Fruit fly (Drosophila melanogaster) whole organism, embryonic: ENCODE measurements around the gene CG13476.

Experiments used
- Aef1 ChIP-seq: fragments of 200-800 bp; sonication (Bioruptor generic); IDR thresholded peaks from 3 replicates; pipeline ENCODE4 v1.3.6; 2022; ENCODE audit warnings: missing biosample characterization, missing genetic modification characterization
- Antp ChIP-seq: fragments of 200-800 bp; sonication (Bioruptor generic); optimal IDR thresholded peaks from 3 replicates; lab custom pipeline; 2016; ENCODE audit warnings: missing biosample characterization, missing genetic modification characterization
- CG11504 ChIP-seq: fragments of 200-800 bp; sonication (Bioruptor generic); optimal IDR thresholded peaks from 3 replicates; lab custom pipeline; 2019; ENCODE audit warnings: missing biosample characterization, mild to moderate bottlenecking, missing genetic modification characterization, moderate library complexity
- CG12104 ChIP-seq: fragments of 200-800 bp; sonication (Bioruptor generic); optimal IDR thresholded peaks from 3 replicates; lab custom pipeline; 2016; ENCODE audit warnings: missing biosample characterization, missing genetic modification characterization
- CG12155 ChIP-seq: fragments of 200-800 bp; sonication (Bioruptor generic); optimal IDR thresholded peaks from 3 replicates; lab custom pipeline; 2016; ENCODE audit warnings: missing biosample characterization, missing genetic modification characterization
- CG13894 ChIP-seq: fragments of 200-800 bp; sonication (Bioruptor generic); optimal IDR thresholded peaks from 3 replicates; lab custom pipeline; 2018; ENCODE audit warnings: missing biosample characterization, mild to moderate bottlenecking, missing genetic modification characterization, moderate library complexity
- CG14441 ChIP-seq: fragments of 200-800 bp; sonication (Bioruptor generic); IDR thresholded peaks from 2 replicates; pipeline ENCODE4 v1.3.6; 2022; ENCODE audit warnings: missing biosample characterization, missing genetic modification characterization
- CG17802 ChIP-seq: fragments of 200-800 bp; sonication (Bioruptor generic); optimal IDR thresholded peaks from 2 replicates; lab custom pipeline; 2018; ENCODE audit warnings: missing biosample characterization, mild to moderate bottlenecking, missing genetic modification characterization, moderate library complexity
- CG30403 ChIP-seq: fragments of 200-800 bp; sonication (Bioruptor generic); optimal IDR thresholded peaks from 3 replicates; lab custom pipeline; 2016; ENCODE audit warnings: missing biosample characterization, missing genetic modification characterization
- CG31224 ChIP-seq: fragments of 200-800 bp; sonication (Bioruptor generic); IDR thresholded peaks from 2 replicates; pipeline ENCODE4 v1.3.6; 2022; ENCODE audit warnings: missing biosample characterization, missing genetic modification characterization
- CG43689 ChIP-seq: fragments of 200-800 bp; sonication (Bioruptor generic); IDR thresholded peaks from 2 replicates; pipeline ENCODE4 v1.3.6; 2022; ENCODE audit warnings: missing biosample characterization, missing genetic modification characterization
- CG4854 ChIP-seq: fragments of 200-800 bp; sonication (Bioruptor generic); optimal IDR thresholded peaks from 2 replicates; lab custom pipeline; 2016; ENCODE audit warnings: missing biosample characterization, missing genetic modification characterization, inconsistent platforms
- CG7786 ChIP-seq: fragments of 200-800 bp; sonication (Bioruptor generic); optimal IDR thresholded peaks from 2 replicates; lab custom pipeline; 2016; ENCODE audit warnings: missing biosample characterization, missing genetic modification characterization
- CG7987 ChIP-seq: fragments of 200-800 bp; sonication (Bioruptor generic); optimal IDR thresholded peaks from 2 replicates; lab custom pipeline; 2018; ENCODE audit warnings: missing biosample characterization, mild to moderate bottlenecking, missing genetic modification characterization, moderate library complexity
- CG8388 ChIP-seq: fragments of 200-800 bp; sonication (Bioruptor generic); optimal IDR thresholded peaks from 2 replicates; lab custom pipeline; 2019; ENCODE audit warnings: missing biosample characterization, mild to moderate bottlenecking, missing genetic modification characterization, moderate library complexity
- Chrac-16 ChIP-seq: fragments of 200-800 bp; sonication (Bioruptor generic); optimal IDR thresholded peaks from 3 replicates; lab custom pipeline; 2016; ENCODE audit warnings: missing biosample characterization, missing genetic modification characterization
- Dek ChIP-seq: fragments of 200-800 bp; sonication (Bioruptor generic); optimal IDR thresholded peaks from 3 replicates; lab custom pipeline; 2019; ENCODE audit warnings: missing biosample characterization, mild to moderate bottlenecking, missing genetic modification characterization, moderate library complexity
- Dip3 ChIP-seq: fragments of 200-800 bp; sonication (Bioruptor generic); optimal IDR thresholded peaks from 3 replicates; lab custom pipeline; 2016; ENCODE audit warnings: missing biosample characterization, missing genetic modification characterization
- Ets65A ChIP-seq: fragments of 200-800 bp; sonication (Bioruptor generic); peaks from one replicate; lab custom pipeline; 2016; ENCODE audit warnings: missing biosample characterization, missing genetic modification characterization
- HHEX ChIP-seq: fragments of 200-800 bp; sonication (Bioruptor generic); optimal IDR thresholded peaks from 3 replicates; lab custom pipeline; 2017; ENCODE audit warnings: missing biosample characterization, mild to moderate bottlenecking, missing genetic modification characterization, missing genetic modification reagents
- Lim3 ChIP-seq: fragments of 200-800 bp; sonication (Bioruptor generic); IDR thresholded peaks from 2 replicates; pipeline ENCODE4 v1.3.6; 2022; ENCODE audit warnings: missing biosample characterization, missing genetic modification characterization
- MTF-1 ChIP-seq: fragments of 200-800 bp; sonication (Bioruptor generic); optimal IDR thresholded peaks from 2 replicates; lab custom pipeline; 2018; ENCODE audit warnings: missing biosample characterization, mild to moderate bottlenecking, missing genetic modification characterization, borderline replicate concordance
- Optix ChIP-seq: fragments of 200-800 bp; sonication (Bioruptor generic); IDR thresholded peaks from 3 replicates; pipeline ENCODE4 v1.3.6; 2022; ENCODE audit warnings: missing biosample characterization, missing genetic modification characterization
- Sox100B ChIP-seq: fragments of 200-800 bp; sonication (Bioruptor generic); optimal IDR thresholded peaks from 3 replicates; lab custom pipeline; 2018; ENCODE audit warnings: missing biosample characterization, mild to moderate bottlenecking, missing genetic modification characterization
- TFAM ChIP-seq: fragments of 200-800 bp; sonication (Bioruptor generic); optimal IDR thresholded peaks from 2 replicates; lab custom pipeline; 2017; ENCODE audit warnings: missing biosample characterization, missing genetic modification characterization, inconsistent platforms
- Tbp ChIP-seq: fragments of >200 bp; optimal IDR thresholded peaks from 2 replicates; lab custom pipeline; 2018; ENCODE audit warnings: missing biosample characterization, missing genetic modification characterization
- Trl ChIP-seq, 3 experiments: fragments of >200 bp in 2 of 3; fragments of 200-800 bp in 1 of 3; sonication (Bioruptor generic) in 1 of 3; optimal IDR thresholded peaks; 2 replicates in 1 of 3; 3 replicates in 2 of 3; lab custom pipeline; 2016 to 2017; ENCODE audit warnings: missing biosample characterization in 1 of 3, missing genetic modification characterization in 1 of 3
- az2 ChIP-seq: fragments of 200-800 bp; sonication (Bioruptor generic); optimal IDR thresholded peaks from 3 replicates; lab custom pipeline; 2016; ENCODE audit warnings: missing biosample characterization, missing genetic modification characterization
- bbx ChIP-seq: fragments of 200-800 bp; sonication (Bioruptor generic); IDR thresholded peaks from 2 replicates; pipeline ENCODE4 v1.3.6; 2022; ENCODE audit warnings: missing biosample characterization, missing genetic modification characterization; ENCODE audit not compliant: partially characterized antibody
- br ChIP-seq: fragments of >200 bp; optimal IDR thresholded peaks from 2 replicates; lab custom pipeline; 2017
- crc ChIP-seq: fragments of 200-800 bp; sonication (Bioruptor generic); optimal IDR thresholded peaks from 2 replicates; lab custom pipeline; 2016; ENCODE audit warnings: missing biosample characterization, missing genetic modification characterization
- dan ChIP-seq: fragments of 200-800 bp; sonication (Bioruptor generic); IDR thresholded peaks from 2 replicates; pipeline ENCODE4 v1.3.6; 2022; ENCODE audit warnings: missing biosample characterization, missing genetic modification characterization
- dati ChIP-seq: fragments of 200-800 bp; sonication (Bioruptor generic); IDR thresholded peaks from 2 replicates; pipeline ENCODE4 v1.3.6; 2022; ENCODE audit warnings: missing biosample characterization, missing genetic modification characterization
- dm ChIP-seq: fragments of 200-800 bp; sonication (Bioruptor generic); optimal IDR thresholded peaks from 3 replicates; lab custom pipeline; 2016; ENCODE audit warnings: missing biosample characterization, missing genetic modification characterization
- en ChIP-seq: fragments of 200-800 bp; sonication (Bioruptor generic); optimal IDR thresholded peaks from 2 replicates; lab custom pipeline; 2016; ENCODE audit warnings: missing biosample characterization, missing genetic modification characterization
- fru ChIP-seq: fragments of >200 bp; optimal IDR thresholded peaks from 2 replicates; lab custom pipeline; 2017
- gem ChIP-seq: fragments of 200-800 bp; sonication (Bioruptor generic); optimal IDR thresholded peaks from 2 replicates; lab custom pipeline; 2019; ENCODE audit warnings: missing biosample characterization, mild to moderate bottlenecking, missing genetic modification characterization, moderate library complexity
- her ChIP-seq: fragments of 200-800 bp; sonication (Bioruptor generic); optimal IDR thresholded peaks from 2 replicates; lab custom pipeline; 2016; ENCODE audit warnings: missing biosample characterization, missing genetic modification characterization
- knrl ChIP-seq: fragments of 200-800 bp; sonication (Bioruptor generic); IDR thresholded peaks from 3 replicates; pipeline ENCODE4 v1.3.6; 2022; ENCODE audit warnings: missing biosample characterization, missing genetic modification characterization; ENCODE audit not compliant: partially characterized antibody
- maf-S ChIP-seq: fragments of 200-800 bp; sonication (Bioruptor generic); optimal IDR thresholded peaks from 2 replicates; lab custom pipeline; 2016; ENCODE audit warnings: missing biosample characterization, missing genetic modification characterization
- sna ChIP-seq: fragments of 200-800 bp; sonication (Bioruptor generic); IDR thresholded peaks from 2 replicates; pipeline ENCODE4 v1.3.6; 2022; ENCODE audit warnings: missing biosample characterization, missing genetic modification characterization; ENCODE audit not compliant: partially characterized antibody
- stc ChIP-seq: fragments of 200-800 bp; sonication (Bioruptor generic); IDR thresholded peaks from 2 replicates; pipeline ENCODE4 v1.3.6; 2022; ENCODE audit warnings: missing biosample characterization, missing genetic modification characterization
- tgo ChIP-seq: fragments of 200-800 bp; sonication (Bioruptor generic); IDR thresholded peaks from 3 replicates; pipeline ENCODE4 v1.3.6; 2022; ENCODE audit warnings: missing biosample characterization, missing genetic modification characterization
- tio ChIP-seq: fragments of 200-800 bp; sonication (Bioruptor generic); optimal IDR thresholded peaks from 2 replicates; lab custom pipeline; 2017; ENCODE audit warnings: missing biosample characterization, missing genetic modification characterization, inconsistent platforms
- zfh2 ChIP-seq: fragments of 200-800 bp; sonication (Bioruptor generic); optimal IDR thresholded peaks from 2 replicates; lab custom pipeline; 2016; ENCODE audit warnings: missing biosample characterization, missing genetic modification characterization

The CG13476 gene

dm6 chr3L:14686251-14686650 is 19.0 kb upstream of the CG13476 start:
- TF ChIP-seq Ets65A (GFP tag; lab: Kevin White, UChicago) (peak; percentile 77), maf-S (GFP tag; lab: Kevin White, UChicago) (no peak), CG13894 (tag; lab: Kevin White, UChicago) (peak; percentile 75)

DNA sequence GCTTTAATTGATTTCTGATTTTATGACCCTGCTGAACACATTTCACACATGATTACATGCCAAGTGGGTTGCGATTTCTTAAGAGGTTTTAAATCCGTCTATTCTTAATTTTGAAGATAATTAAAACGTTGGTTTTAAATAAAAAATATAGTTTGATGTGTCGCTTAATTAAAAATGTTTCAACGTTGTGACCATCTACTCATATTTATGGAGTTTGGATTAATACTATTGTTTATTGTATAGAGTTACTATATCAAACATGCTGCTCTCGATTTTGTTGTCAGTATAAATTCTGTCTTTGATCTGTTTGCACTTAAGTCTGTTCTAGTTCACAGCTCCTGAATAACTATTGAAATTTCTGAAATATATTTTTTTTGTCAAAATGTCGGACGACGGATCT is 14.2 kb upstream of the CG13476 start, which contains the start of gene gdrd:
Gene gdrd (plus strand): TSS at position 301 of the 400 bp plus-strand sequence.
- TF ChIP-seq Optix (GFP tag; lab: Robert Waterston, UW) = no peak
- TF ChIP-seq tio (GFP tag; lab: Kevin White, UChicago) = no peak
- TF ChIP-seq gem (tag; lab: Kevin White, UChicago) = no peak
- TF ChIP-seq dan (GFP tag; lab: Robert Waterston, UW) = no peak
- no peak for TF ChIP-seq dm
- no peak for TF ChIP-seq CG30403 (GFP tag; lab: Kevin White, UChicago)
- no peak for TF ChIP-seq Tbp (GFP tag; lab: Kevin White, UChicago)
- no peak for TF ChIP-seq Dip3
- TF ChIP-seq zfh2 = no peak
- TF ChIP-seq CG17802 (tag; lab: Kevin White, UChicago) = no peak
- no peak for TF ChIP-seq TFAM
- no peak for TF ChIP-seq CG7987
- no peak for TF ChIP-seq MTF-1 (GFP tag; lab: Kevin White, UChicago)
- TF ChIP-seq Chrac-16 (GFP tag; lab: Kevin White, UChicago) = no peak
- TF ChIP-seq CG8388 (GFP tag; lab: Kevin White, UChicago) = no peak
- no peak for TF ChIP-seq br
- no peak for TF ChIP-seq HHEX (GFP tag; lab: Kevin White, UChicago)
- TF ChIP-seq tgo (GFP tag; lab: Robert Waterston, UW) = no peak
- TF ChIP-seq dati (GFP tag; lab: Robert Waterston, UW) = no peak
- no peak for TF ChIP-seq Lim3 (GFP tag; lab: Robert Waterston, UW)

DNA sequence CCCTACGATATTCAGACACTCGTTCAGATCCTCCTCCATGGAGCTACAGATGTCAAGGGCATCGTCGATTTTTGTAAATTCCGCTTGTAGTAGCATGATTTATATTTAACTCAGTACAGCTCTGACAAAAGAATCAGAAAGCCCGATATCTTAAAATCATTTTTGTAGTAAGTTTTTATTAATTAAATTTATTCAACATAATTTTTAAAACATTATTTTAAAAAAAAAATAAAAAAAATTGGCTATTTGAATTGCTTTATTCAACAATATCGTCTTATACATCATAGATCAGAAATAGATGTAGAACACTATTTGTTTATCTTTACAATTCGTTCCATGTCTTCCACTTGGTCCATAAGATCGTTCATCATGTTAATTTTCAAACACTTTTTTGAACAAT is 8.3 kb upstream of the CG13476 start, which contains the start of gene CG13474:
Gene CG13474 (minus strand): TSS at position 101 of the 400 bp plus-strand sequence.
- TF ChIP-seq CG43689 (no peak), CG11504 (no peak), Antp (no peak), CG12104 (GFP tag; lab: Kevin White, UChicago) (no peak), Dek (tag; lab: Kevin White, UChicago) (no peak)
- TF ChIP-seq, all 482 proteins: peak for 0

- TF ChIP-seq CG31224 (no peak), Sox100B (GFP tag; lab: Kevin White, UChicago) (no peak), az2 (GFP tag; lab: Kevin White, UChicago) (no peak), bbx (GFP tag; lab: Robert Waterston, UW) (no peak), crc (GFP tag; lab: Kevin White, UChicago) (no peak), knrl (GFP tag; lab: Robert Waterston, UW) (no peak), fru (lab: Kevin White, UChicago) (no peak), CG12155 (no peak), stc (GFP tag; lab: Robert Waterston, UW) (no peak), her (GFP tag; lab: Kevin White, UChicago) (no peak), CG14441 (no peak), Trl (optimal IDR thresholded peaks at IDR 0.05; lab: Kevin White, UChicago) (no peak), Trl (GFP tag; optimal IDR thresholded peaks at IDR 0.05; lab: Kevin White, UChicago) (no peak), en (GFP tag; lab: Kevin White, UChicago) (no peak), sna (GFP tag; lab: Robert Waterston, UW) (no peak), CG4854 (GFP tag; lab: Kevin White, UChicago) (no peak), Aef1 (no peak), CG7786 (no peak)
These were observed 3.7 kb upstream of the CG13476 start, which contains the start of gene CG17177 for dm6 chr3L:14701578-14701977. Gene CG17177, minus strand, starts transcription at chr3L:14701678.
